Worm (Caenorhabditis elegans) whole organism, L3 larva: Measurements from ENCODE around the gene srsx-9.

Experiments used
- R02D3.7 ChIP-seq: fragments of 150-350 bp; optimal IDR thresholded peaks from 2 replicates; lab custom pipeline; 2014; ENCODE audit warnings: missing biosample characterization, missing genetic modification characterization
- ZK546.5 ChIP-seq: sonication (generic microtip); optimal IDR thresholded peaks from 2 replicates; lab custom pipeline; 2017; ENCODE audit warnings: missing biosample characterization, missing genetic modification characterization
- aly-2 ChIP-seq: fragments of 150-350 bp; optimal IDR thresholded peaks from 2 replicates; lab custom pipeline; 2014; ENCODE audit warnings: missing biosample characterization, missing genetic modification characterization
- ama-1 ChIP-seq: fragments of 150-350 bp; optimal IDR thresholded peaks from 2 replicates; lab custom pipeline; 2018
- ceh-16 ChIP-seq: sonication (generic microtip); optimal IDR thresholded peaks from 2 replicates; lab custom pipeline; 2017; ENCODE audit warnings: missing biosample characterization, missing genetic modification characterization
- ceh-28 ChIP-seq: fragments of 150-350 bp; optimal IDR thresholded peaks from 2 replicates; lab custom pipeline; 2014; ENCODE audit warnings: missing biosample characterization, missing genetic modification reagents, missing genetic modification characterization
- ceh-82 ChIP-seq: fragments of 150-350 bp; optimal IDR thresholded peaks from 2 replicates; lab custom pipeline; 2014; ENCODE audit warnings: missing biosample characterization, missing genetic modification characterization
- daf-12 ChIP-seq: fragments of 150-350 bp; optimal IDR thresholded peaks from 2 replicates; lab custom pipeline; 2014; ENCODE audit warnings: missing biosample characterization, missing genetic modification reagents, missing genetic modification characterization
- egl-27 ChIP-seq: sonication (generic microtip); optimal IDR thresholded peaks from 4 replicates; lab custom pipeline; 2017; ENCODE audit warnings: missing biosample characterization, missing genetic modification reagents, missing genetic modification characterization
- egl-5 ChIP-seq: fragments of 150-350 bp; optimal IDR thresholded peaks from 2 replicates; lab custom pipeline; 2017; ENCODE audit warnings: missing biosample characterization, missing genetic modification reagents, missing genetic modification characterization, inconsistent platforms
- elt-2 ChIP-seq: sonication (generic microtip); optimal IDR thresholded peaks from 2 replicates; lab custom pipeline; 2016; ENCODE audit warnings: missing genetic modification reagents, mild to moderate bottlenecking, missing genetic modification characterization, missing compliant biosample characterization
- eor-1 ChIP-seq, 2 experiments: fragments of 150-350 bp; optimal IDR thresholded peaks; 2 replicates each; lab custom pipeline; 2014 to 2018; ENCODE audit warnings: missing biosample characterization in 2 of 2, missing genetic modification characterization in 2 of 2
- fkh-10 ChIP-seq: sonication (generic microtip); optimal IDR thresholded peaks from 2 replicates; lab custom pipeline; 2017; ENCODE audit warnings: missing biosample characterization, missing genetic modification reagents, missing genetic modification characterization
- fkh-2 ChIP-seq: fragments of 150-350 bp; optimal IDR thresholded peaks from 2 replicates; lab custom pipeline; 2014; ENCODE audit warnings: missing biosample characterization, missing genetic modification reagents, missing genetic modification characterization
- fos-1 ChIP-seq: fragments of 150-350 bp; optimal IDR thresholded peaks from 2 replicates; lab custom pipeline; 2014; ENCODE audit warnings: missing biosample characterization, missing genetic modification characterization
- hmg-11 ChIP-seq: sonication (generic microtip); optimal IDR thresholded peaks from 2 replicates; lab custom pipeline; 2016; ENCODE audit warnings: missing genetic modification characterization, missing compliant biosample characterization
- nfya-1 ChIP-seq: sonication (generic microtip); optimal IDR thresholded peaks from 2 replicates; lab custom pipeline; 2017; ENCODE audit warnings: missing genetic modification characterization, mild to moderate bottlenecking, missing compliant biosample characterization, antibody characterized with exemption, moderate library complexity; ENCODE audit not compliant: insufficient read depth
- nhr-12 ChIP-seq: fragments of 150-350 bp; optimal IDR thresholded peaks from 2 replicates; lab custom pipeline; 2014; ENCODE audit warnings: missing biosample characterization, missing genetic modification characterization
- nhr-23 ChIP-seq: fragments of 150-350 bp; optimal IDR thresholded peaks from 2 replicates; lab custom pipeline; 2014; ENCODE audit warnings: missing biosample characterization, missing genetic modification reagents, missing genetic modification characterization
- nhr-237 ChIP-seq: fragments of 150-350 bp; optimal IDR thresholded peaks from 2 replicates; lab custom pipeline; 2014; ENCODE audit warnings: missing biosample characterization, missing genetic modification characterization
- nhr-25 ChIP-seq: sonication (generic microtip); optimal IDR thresholded peaks from 2 replicates; lab custom pipeline; 2017; ENCODE audit warnings: missing biosample characterization, missing genetic modification characterization
- nhr-43 ChIP-seq: sonication (generic microtip); optimal IDR thresholded peaks from 2 replicates; lab custom pipeline; 2016; ENCODE audit warnings: mild to moderate bottlenecking, missing genetic modification characterization, missing compliant biosample characterization; ENCODE audit not compliant: poor library complexity, severe bottlenecking
- nhr-67 ChIP-seq: fragments of 150-350 bp; optimal IDR thresholded peaks from 2 replicates; lab custom pipeline; 2014; ENCODE audit warnings: missing biosample characterization, missing genetic modification characterization
- nhr-76 ChIP-seq: fragments of 150-350 bp; sonication (generic microtip); optimal IDR thresholded peaks from 5 replicates; lab custom pipeline; 2014; ENCODE audit warnings: missing biosample characterization, missing genetic modification characterization
- nhr-77 ChIP-seq: fragments of 150-350 bp; optimal IDR thresholded peaks from 2 replicates; lab custom pipeline; 2014; ENCODE audit warnings: missing biosample characterization, missing genetic modification characterization
- pha-4 ChIP-seq: fragments of 150-350 bp; optimal IDR thresholded peaks from 2 replicates; lab custom pipeline; 2014; ENCODE audit warnings: missing biosample characterization, missing genetic modification reagents, missing genetic modification characterization
- pqm-1 ChIP-seq: fragments of 150-350 bp; optimal IDR thresholded peaks from 2 replicates; lab custom pipeline; 2017; ENCODE audit warnings: missing biosample characterization, missing genetic modification characterization, inconsistent platforms
- skn-1 ChIP-seq: fragments of 150-350 bp; optimal IDR thresholded peaks from 2 replicates; lab custom pipeline; 2014; ENCODE audit warnings: missing biosample characterization, missing genetic modification characterization
- snpc-4 ChIP-seq: fragments of 150-350 bp; optimal IDR thresholded peaks from 2 replicates; lab custom pipeline; 2014; ENCODE audit warnings: missing biosample characterization, missing genetic modification characterization
- tbx-2 ChIP-seq: sonication (generic microtip); optimal IDR thresholded peaks from 2 replicates; lab custom pipeline; 2016; ENCODE audit warnings: mild to moderate bottlenecking, missing genetic modification characterization, missing compliant biosample characterization
- unc-39 ChIP-seq: sonication (generic microtip); optimal IDR thresholded peaks from 4 replicates; lab custom pipeline; 2017; ENCODE audit warnings: missing biosample characterization, missing genetic modification characterization
- unc-62 ChIP-seq: fragments of 150-350 bp; sonication (generic microtip); optimal IDR thresholded peaks from 4 replicates; lab custom pipeline; 2014; ENCODE audit warnings: missing biosample characterization, missing genetic modification reagents, missing genetic modification characterization
- zag-1 ChIP-seq: fragments of 150-350 bp; optimal IDR thresholded peaks from 2 replicates; lab custom pipeline; 2014; ENCODE audit warnings: missing biosample characterization, missing genetic modification characterization
- ztf-4 ChIP-seq: fragments of 150-350 bp; optimal IDR thresholded peaks from 2 replicates; lab custom pipeline; 2014; ENCODE audit warnings: missing biosample characterization, missing genetic modification characterization

Gene srsx-9

ce11 chrV:4929842-4930241, 43.0 kb downstream of the srsx-9 start, which contains the start of gene str-205:
Gene str-205, minus strand, starts transcription at chrV:4929942.
- TF ChIP-seq ceh-16 (tag; lab: Kevin White, UChicago): no peak
- no peak for TF ChIP-seq fos-1 (tag; lab: Kevin White, UChicago)
- no peak for TF ChIP-seq zag-1 (tag; lab: Kevin White, UChicago)
- TF ChIP-seq aly-2 (tag; lab: Kevin White, UChicago): no peak
- TF ChIP-seq nhr-67 (tag; lab: Kevin White, UChicago): no peak
- TF ChIP-seq nhr-23 (tag; lab: Kevin White, UChicago): no peak
- TF ChIP-seq nfya-1 (tag; lab: Kevin White, UChicago): no peak
- TF ChIP-seq hmg-11: no peak
- TF ChIP-seq nhr-237 (tag; lab: Kevin White, UChicago): no peak
- TF ChIP-seq nhr-25 (tag; lab: Kevin White, UChicago): no peak
- no peak for TF ChIP-seq eor-1 (tag; optimal IDR thresholded peaks at IDR 0.05; lab: Kevin White, UChicago)
- no peak for TF ChIP-seq nhr-77 (tag; lab: Kevin White, UChicago)
- TF ChIP-seq ceh-82 (tag; lab: Kevin White, UChicago): no peak
- TF ChIP-seq pqm-1 (tag; lab: Kevin White, UChicago): no peak
- no peak for TF ChIP-seq pha-4 (tag; lab: Kevin White, UChicago)
- TF ChIP-seq snpc-4 (tag; lab: Kevin White, UChicago): no peak
- no peak for TF ChIP-seq nhr-76
- TF ChIP-seq tbx-2: no peak
- TF ChIP-seq fkh-10 (GFP tag; lab: Kevin White, UChicago): no peak

DNA sequence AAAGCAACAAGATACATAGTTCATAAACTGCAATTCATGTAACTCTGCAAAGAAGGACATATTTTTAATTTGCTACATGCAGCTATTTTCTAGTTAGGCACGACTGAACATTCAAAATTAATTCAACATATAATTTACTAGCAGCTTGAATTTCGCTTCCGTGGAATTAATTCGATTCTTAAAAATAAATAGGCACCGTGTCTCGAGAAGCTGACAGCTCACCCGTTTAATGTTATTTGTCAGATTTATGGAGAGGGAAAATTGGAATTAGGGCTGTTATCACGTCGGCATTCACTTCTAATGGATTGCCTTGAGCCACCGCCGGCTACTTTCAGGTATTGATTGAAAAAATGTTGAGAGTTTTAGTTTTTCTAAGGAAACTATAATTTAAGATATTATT, 46.5 kb downstream of the srsx-9 start, which contains the start of gene srh-21:
srh-21 (plus strand) TSS at position 301 of the 400 bp plus-strand sequence.
- TF ChIP-seq egl-5 (no peak), eor-1 (tag; optimal IDR thresholded peaks at IDR 0.05; lab: Kevin White, UChicago) (no peak), elt-2 (tag; lab: Kevin White, UChicago) (no peak), pqm-1 (tag; lab: Kevin White, UChicago) (no peak), ZK546.5 (tag; lab: Kevin White, UChicago) (no peak), fkh-2 (tag; lab: Kevin White, UChicago) (no peak), nhr-12 (tag; lab: Kevin White, UChicago) (no peak), nhr-43 (tag; lab: Kevin White, UChicago) (no peak), ceh-82 (tag; lab: Kevin White, UChicago) (no peak), nfya-1 (tag; lab: Kevin White, UChicago) (no peak), fos-1 (tag; lab: Kevin White, UChicago) (no peak), ceh-28 (tag; lab: Kevin White, UChicago) (no peak), hmg-11 (no peak)

- no peak for TF ChIP-seq ceh-82 (tag; lab: Kevin White, UChicago)
- TF ChIP-seq egl-5: no peak
- no peak for TF ChIP-seq ama-1
- no peak for TF ChIP-seq fkh-10 (GFP tag; lab: Kevin White, UChicago)
- TF ChIP-seq egl-27 (tag; lab: Kevin White, UChicago): no peak
- no peak for TF ChIP-seq daf-12 (tag; lab: Kevin White, UChicago)
- TF ChIP-seq ceh-16 (tag; lab: Kevin White, UChicago): no peak
- TF ChIP-seq pqm-1 (tag; lab: Kevin White, UChicago): no peak
- no peak for TF ChIP-seq R02D3.7 (tag; lab: Kevin White, UChicago)
- no peak for TF ChIP-seq eor-1 (tag; optimal IDR thresholded peaks at IDR 0.05; lab: Kevin White, UChicago)
- TF ChIP-seq hmg-11: no peak
- no peak for TF ChIP-seq nhr-237 (tag; lab: Kevin White, UChicago)
- no peak for TF ChIP-seq skn-1 (tag; lab: Kevin White, UChicago)
- no peak for TF ChIP-seq elt-2 (tag; lab: Kevin White, UChicago)
- TF ChIP-seq ztf-4 (tag; lab: Kevin White, UChicago): no peak
- no peak for TF ChIP-seq nfya-1 (tag; lab: Kevin White, UChicago)
- TF ChIP-seq unc-39 (tag; lab: Kevin White, UChicago): no peak
Observed at ce11 chrV:4924618-4925017, 48.2 kb downstream of the srsx-9 start, which contains the start of gene srh-20. Gene srh-20, plus strand, starts transcription at chrV:4924918.

- TF ChIP-seq unc-62 (GFP tag; lab: Kevin White, UChicago) (no peak), eor-1 (tag; optimal IDR thresholded peaks at IDR 0.05; lab: Kevin White, UChicago) (no peak), ceh-28 (tag; lab: Kevin White, UChicago) (no peak), zag-1 (tag; lab: Kevin White, UChicago) (no peak)
Observed at ce11 chrV:4922024-4922423, 50.8 kb downstream of the srsx-9 start, which contains the start of gene srh-22. Gene srh-22, plus strand, starts transcription at chrV:4922324.
